ENCODE assay signal across 3 fruit fly cellular contexts in the genomic region with DNA sequence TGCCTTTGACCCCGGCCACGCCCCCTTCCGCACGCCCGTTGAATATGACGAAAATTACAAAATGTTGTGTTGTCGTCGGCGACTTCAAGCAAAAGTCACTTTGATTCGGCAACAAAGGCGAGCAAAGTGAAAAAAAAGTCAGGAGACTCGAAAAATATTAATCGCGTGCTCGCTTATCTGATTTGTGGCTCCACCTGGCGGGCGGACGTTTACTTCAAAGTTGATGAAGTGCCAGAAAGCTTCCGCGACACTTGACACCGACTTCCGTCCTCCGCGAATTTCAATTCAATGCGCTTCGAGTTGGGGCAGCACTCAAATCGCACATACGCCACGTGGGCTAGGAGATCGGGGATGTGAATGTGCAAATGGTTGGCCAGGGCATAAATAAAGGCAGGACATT.
TF ChIP-seq lines count a peak whose summit lies in the region.

No protein-coding gene starts in this region.

- TF ChIP-seq CTCF in S2 (optimal IDR thresholded peaks at IDR 0.05; lab: Kevin White, UChicago) = peak; percentile 30 to 55
- peak; percentile 65 for TF ChIP-seq CTCF in whole organism, embryonic (GFP tag; optimal IDR thresholded peaks at IDR 0.05; lab: Kevin White, UChicago)

TF ChIP-seq in whole organism, embryonic, 481 proteins besides CTCF, POLR2A, EP300 and RAD21:
- TF ChIP-seq gem (tag; optimal IDR thresholded peaks at IDR 0.05; lab: Kevin White, UChicago) (no peak), CG7745 (tag; optimal IDR thresholded peaks at IDR 0.05; lab: Kevin White, UChicago) (no peak), twi (tag; optimal IDR thresholded peaks at IDR 0.05; lab: Kevin White, UChicago) (no peak), CG10366 (GFP tag; IDR thresholded peaks at IDR 0.05; lab: Robert Waterston, UW) (no peak), CG14667 (GFP tag; IDR thresholded peaks at IDR 0.05; lab: Robert Waterston, UW) (no peak), unpg (GFP tag; optimal IDR thresholded peaks at IDR 0.05; lab: Kevin White, UChicago) (no peak), CG15696 (tag; optimal IDR thresholded peaks at IDR 0.05; lab: Kevin White, UChicago) (no peak), CG10959 (GFP tag; IDR thresholded peaks at IDR 0.05; lab: Robert Waterston, UW) (no peak), slp2 (GFP tag; optimal IDR thresholded peaks at IDR 0.05; lab: Kevin White, UChicago) (no peak), CG10543 (GFP tag; optimal IDR thresholded peaks at IDR 0.05; lab: Kevin White, UChicago) (no peak), gce (GFP tag; IDR thresholded peaks at IDR 0.05; lab: Robert Waterston, UW) (no peak), Opbp (GFP tag; IDR thresholded peaks at IDR 0.05; lab: Robert Waterston, UW; ENCODE audit: partially characterized antibody) (no peak), Bgb (GFP tag; IDR thresholded peaks at IDR 0.05; lab: Robert Waterston, UW; ENCODE audit: partially characterized antibody) (no peak), CG15011 (GFP tag; optimal IDR thresholded peaks at IDR 0.05; lab: Kevin White, UChicago) (no peak), CG4404 (GFP tag; IDR thresholded peaks at IDR 0.05; lab: Robert Waterston, UW) (no peak)

TF ChIP-seq in whole organism, prepupa, 60 proteins besides CTCF, POLR2A, EP300 and RAD21:
- TF ChIP-seq dsx (GFP tag; optimal IDR thresholded peaks at IDR 0.05; lab: Kevin White, UChicago; ENCODE audit: poor library complexity, severe bottlenecking) (no peak), Eip78C (GFP tag; lab: Kevin White, UChicago) (peak; percentile 20)
